Worm (Caenorhabditis elegans) whole organism, L4 larva: ENCODE data around the gene idpp-6.

Source experiments
- lin-13 ChIP-seq: fragments of 150-350 bp; optimal IDR thresholded peaks from 2 replicates; lab custom pipeline; 2014; ENCODE audit warnings: missing biosample characterization, missing genetic modification reagents, missing genetic modification characterization
- unc-39 ChIP-seq: sonication (generic microtip); optimal IDR thresholded peaks from 2 replicates; lab custom pipeline; 2017; ENCODE audit warnings: missing biosample characterization, missing genetic modification characterization

ce11 chrX:6741532-6741931, 41.4 kb upstream of the idpp-6 start:
- peak; percentile 2 for TF ChIP-seq lin-13
- no peak for TF ChIP-seq unc-39
